Worm (Caenorhabditis elegans) whole organism, L4 larva: ENCODE data around the gene T05E12.8.
A peak's percentile ranks its signal among the peaks of the same experiment; 100 is the strongest.

Experiments used
- F37D6.2 ChIP-seq: sonication (generic microtip); optimal IDR thresholded peaks from 2 replicates; lab custom pipeline; 2016; ENCODE audit warnings: mild to moderate bottlenecking, missing genetic modification characterization, missing compliant biosample characterization
- Y105C5A.15 ChIP-seq: fragments of 200-800 bp; sonication (Bioruptor generic); IDR thresholded peaks from 2 replicates; pipeline ENCODE4 v1.3.6; 2022; ENCODE audit warnings: missing genetic modification characterization, missing compliant biosample characterization
- aha-1 ChIP-seq: fragments of 150-350 bp; peaks from one replicate; lab custom pipeline; 2014; ENCODE audit warnings: missing biosample characterization, missing genetic modification characterization
- aly-2 ChIP-seq: sonication (generic microtip); optimal IDR thresholded peaks from 2 replicates; lab custom pipeline; 2018; ENCODE audit warnings: missing biosample characterization, missing genetic modification characterization
- ama-1 ChIP-seq: fragments of 150-350 bp; optimal IDR thresholded peaks from 2 replicates; lab custom pipeline; 2014; ENCODE audit warnings: inconsistent platforms, mixed read lengths
- ceh-20 ChIP-seq: fragments of 200-800 bp; sonication (Bioruptor generic); IDR thresholded peaks from 2 replicates; pipeline ENCODE4 v1.3.6; 2022; ENCODE audit warnings: missing genetic modification reagents, missing genetic modification characterization, missing compliant biosample characterization
- ceh-32 ChIP-seq: sonication (generic microtip); optimal IDR thresholded peaks from 2 replicates; lab custom pipeline; 2016; ENCODE audit warnings: mild to moderate bottlenecking, missing genetic modification characterization, missing compliant biosample characterization; ENCODE audit not compliant: poor library complexity
- ceh-82 ChIP-seq: sonication (generic microtip); optimal IDR thresholded peaks from 2 replicates; lab custom pipeline; 2017; ENCODE audit warnings: missing biosample characterization, missing genetic modification characterization
- dmd-6 ChIP-seq: fragments of 200-800 bp; sonication (Bioruptor generic); IDR thresholded peaks from 2 replicates; pipeline ENCODE4 v1.3.6; 2022; ENCODE audit warnings: missing genetic modification reagents, missing genetic modification characterization, missing compliant biosample characterization
- egl-27 ChIP-seq: sonication (generic microtip); optimal IDR thresholded peaks from 3 replicates; lab custom pipeline; 2017; ENCODE audit warnings: missing biosample characterization, missing genetic modification reagents, missing genetic modification characterization
- egl-43 ChIP-seq: fragments of 200-800 bp; sonication (Bioruptor generic); IDR thresholded peaks from 2 replicates; pipeline ENCODE4 v1.3.6; 2022; ENCODE audit warnings: missing genetic modification reagents, missing genetic modification characterization, missing compliant biosample characterization
- hlh-11 ChIP-seq: fragments of 200-800 bp; sonication (Bioruptor generic); optimal IDR thresholded peaks from 2 replicates; lab custom pipeline; 2018; ENCODE audit warnings: mild to moderate bottlenecking, missing genetic modification characterization, missing compliant biosample characterization
- hlh-30 ChIP-seq: sonication (generic microtip); optimal IDR thresholded peaks from 2 replicates; lab custom pipeline; 2017; ENCODE audit warnings: antibody characterized with exemption, mild to moderate bottlenecking, missing genetic modification characterization, missing compliant biosample characterization; ENCODE audit not compliant: insufficient read depth
- hmg-1.1 ChIP-seq: fragments of 200-800 bp; sonication (Bioruptor generic); IDR thresholded peaks from 2 replicates; pipeline ENCODE4 v1.3.6; 2022; ENCODE audit warnings: missing genetic modification reagents, missing genetic modification characterization, missing compliant biosample characterization
- lim-7 ChIP-seq: fragments of 200-800 bp; sonication (Bioruptor generic); IDR thresholded peaks from 2 replicates; pipeline ENCODE4 v1.3.6; 2022; ENCODE audit warnings: missing genetic modification characterization, missing compliant biosample characterization
- lsy-2 ChIP-seq, 2 experiments: fragments of 150-350 bp in 1 of 2; sonication (generic microtip) in 1 of 2; optimal IDR thresholded peaks; 2 replicates each; lab custom pipeline; 2014 to 2017; ENCODE audit warnings: missing biosample characterization in 2 of 2, missing genetic modification characterization in 2 of 2
- mdt-29 ChIP-seq: fragments of 200-800 bp; sonication (Bioruptor generic); IDR thresholded peaks from 2 replicates; pipeline ENCODE4 v1.3.6; 2022; ENCODE audit warnings: missing genetic modification reagents, missing genetic modification characterization, missing compliant biosample characterization
- nhr-25 ChIP-seq: sonication (generic microtip); optimal IDR thresholded peaks from 2 replicates; lab custom pipeline; 2017; ENCODE audit warnings: missing genetic modification characterization, mild to moderate bottlenecking, missing compliant biosample characterization, antibody characterized with exemption, moderate library complexity, borderline replicate concordance; ENCODE audit not compliant: insufficient read depth
- nhr-28 ChIP-seq: fragments of 150-350 bp; optimal IDR thresholded peaks from 2 replicates; lab custom pipeline; 2014; ENCODE audit warnings: missing biosample characterization, missing genetic modification characterization
- nhr-42 ChIP-seq: fragments of 200-800 bp; sonication (Bioruptor generic); IDR thresholded peaks from 2 replicates; pipeline ENCODE4 v1.3.6; 2022; ENCODE audit warnings: missing genetic modification characterization, missing compliant biosample characterization
- nhr-6 ChIP-seq: fragments of 150-350 bp; optimal IDR thresholded peaks from 2 replicates; lab custom pipeline; 2014; ENCODE audit warnings: missing biosample characterization, missing genetic modification characterization
- php-3 ChIP-seq: fragments of 200-800 bp; sonication (Bioruptor generic); IDR thresholded peaks from 2 replicates; pipeline ENCODE4 v1.3.6; 2022; ENCODE audit warnings: missing genetic modification reagents, missing genetic modification characterization, missing compliant biosample characterization
- set-16 ChIP-seq: fragments of 200-800 bp; sonication (Bioruptor generic); IDR thresholded peaks from 2 replicates; pipeline ENCODE4 v1.3.6; 2022; ENCODE audit warnings: missing genetic modification reagents, missing genetic modification characterization, missing compliant biosample characterization
- tra-1 ChIP-seq: fragments of 200-800 bp; sonication (Bioruptor generic); IDR thresholded peaks from 2 replicates; pipeline ENCODE4 v1.3.6; 2022; ENCODE audit warnings: missing genetic modification reagents, missing genetic modification characterization, missing compliant biosample characterization
- vab-7 ChIP-seq: fragments of 200-800 bp; sonication (Bioruptor generic); IDR thresholded peaks from 2 replicates; pipeline ENCODE4 v1.3.6; 2022; ENCODE audit warnings: missing genetic modification reagents, missing genetic modification characterization, missing compliant biosample characterization
- zfp-2 ChIP-seq: sonication (generic microtip); optimal IDR thresholded peaks from 2 replicates; lab custom pipeline; 2016; ENCODE audit warnings: mild to moderate bottlenecking, missing genetic modification characterization, missing compliant biosample characterization

T05E12.8 gene

DNA sequence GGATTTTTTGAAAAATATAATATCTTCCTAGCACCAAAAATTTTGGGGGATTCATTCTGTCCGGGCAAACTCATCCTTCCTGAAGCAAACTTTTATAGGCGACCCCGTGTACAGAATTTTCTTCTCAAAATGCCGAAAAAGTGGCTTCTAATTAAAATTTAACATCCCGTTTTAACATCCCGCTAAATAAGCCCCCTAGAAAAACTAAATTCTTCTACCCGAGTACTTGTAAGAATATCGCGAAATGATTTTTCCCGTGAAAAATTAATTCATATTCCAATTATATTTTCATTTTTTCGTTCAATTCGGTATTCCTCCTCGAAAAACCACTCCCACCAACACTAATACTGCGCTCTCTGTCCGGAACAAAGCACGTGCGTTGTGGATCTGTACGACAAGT lies at the start of gene T05E12.8:
TSS of gene T05E12.8 (plus strand) at position 301 of the 400 bp plus-strand sequence.
- TF ChIP-seq aly-2 (tag; lab: Kevin White, UChicago) (no peak), lim-7 (no peak), nhr-6 (tag; lab: Kevin White, UChicago) (no peak), lsy-2 (tag; optimal IDR thresholded peaks at IDR 0.05; lab: Kevin White, UChicago) (no peak), mdt-29 (GFP tag; lab: Robert Waterston, UW) (no peak)

DNA sequence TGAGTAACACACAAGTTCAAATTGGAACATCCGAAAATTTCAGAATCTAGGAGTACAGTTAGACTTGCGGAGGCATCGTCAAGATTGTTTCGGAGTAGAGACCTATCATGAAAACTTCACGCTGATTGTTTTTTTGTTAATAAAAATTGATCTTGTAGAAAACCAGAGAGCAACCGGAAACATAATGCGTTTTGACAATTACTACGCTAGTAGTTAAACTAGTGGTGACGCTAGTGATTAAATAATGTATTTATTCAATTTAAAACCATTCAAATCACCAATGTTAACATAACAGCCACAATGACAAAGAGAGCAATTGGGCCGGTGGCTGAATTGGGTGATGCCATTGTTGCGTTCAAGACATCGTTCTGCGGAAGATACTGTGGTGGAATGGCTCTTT lies 49.2 kb upstream of the T05E12.8 start, which contains the start of gene F49H6.17:
TSS of gene F49H6.17 (plus strand) at position 301 of the 400 bp plus-strand sequence.
- TF ChIP-seq mdt-29 (GFP tag; lab: Robert Waterston, UW) (no peak), ceh-20 (GFP tag; lab: Robert Waterston, UW) (no peak), hlh-11 (tag; lab: Kevin White, UChicago) (no peak), tra-1 (GFP tag; lab: Robert Waterston, UW) (no peak)

ce11 chrV:17021361-17021760 lies 47.6 kb upstream of the T05E12.8 start, which contains the start of gene F49H6.12:
TSS of gene F49H6.12 (minus strand) at chrV:17021461.
- TF ChIP-seq egl-27 (tag; lab: Kevin White, UChicago) (no peak), F37D6.2 (tag; lab: Kevin White, UChicago) (no peak), aha-1 (no peak)

ce11 chrV:17022100-17022499 lies 46.8 kb upstream of the T05E12.8 start:
- 0 out of 2 replicates have a peak, but pooled peaks have one; percentile 34 for TF ChIP-seq egl-43 (GFP tag; lab: Robert Waterston, UW)
- peak; percentile 36; the same call in 1 of the 2 replicates for TF ChIP-seq nhr-42 (GFP tag; lab: Robert Waterston, UW)
- TF ChIP-seq set-16 (GFP tag; lab: Robert Waterston, UW) = peak; percentile 92

- TF ChIP-seq egl-27 (tag; lab: Kevin White, UChicago) (no peak), vab-7 (GFP tag; lab: Robert Waterston, UW) (no peak), hlh-30 (tag; lab: Kevin White, UChicago) (no peak), dmd-6 (GFP tag; lab: Robert Waterston, UW) (peak; percentile 52), Y105C5A.15 (GFP tag; lab: Robert Waterston, UW) (no peak), ceh-32 (tag; lab: Kevin White, UChicago) (no peak), lsy-2 (tag; optimal IDR thresholded peaks at IDR 0.05; lab: Kevin White, UChicago) (no peak), zfp-2 (tag; lab: Kevin White, UChicago) (no peak), nhr-25 (tag; lab: Kevin White, UChicago) (no peak), nhr-28 (peak; percentile 64), php-3 (GFP tag; lab: Robert Waterston, UW) (peak; percentile 67; the same call in 1 of the 2 replicates)
Observed at ce11 chrV:17022613-17023322, 46.2 kb upstream of the T05E12.8 start, which contains the start of the genes F49H6.8 and F49H6.5. TSS of gene F49H6.8 (minus strand) at chrV:17022663. TSS of gene F49H6.5 (plus strand) at chrV:17023241.

- TF ChIP-seq ceh-82 (tag; lab: Kevin White, UChicago) = no peak
- no peak for TF ChIP-seq ama-1 (lab: Kevin White, UChicago)
- TF ChIP-seq hmg-1.1 (GFP tag; lab: Robert Waterston, UW) = no peak
- TF ChIP-seq nhr-6 (tag; lab: Kevin White, UChicago) = no peak
- no peak for TF ChIP-seq dmd-6 (GFP tag; lab: Robert Waterston, UW)
- TF ChIP-seq F37D6.2 (tag; lab: Kevin White, UChicago) = no peak
- no peak for TF ChIP-seq nhr-42 (GFP tag; lab: Robert Waterston, UW)
- TF ChIP-seq, all 104 proteins: peak for 0
Observed at ce11 chrV:17026289-17026688, 42.6 kb upstream of the T05E12.8 start, which contains the start of gene F49H6.15. TSS of gene F49H6.15 (minus strand) at chrV:17026389.
